Worm (Caenorhabditis elegans) whole organism, L2 larva: ENCODE data around the gene str-67.

Source experiments
- ceh-16 ChIP-seq: fragments of 150-350 bp; optimal IDR thresholded peaks from 2 replicates; lab custom pipeline; 2014; ENCODE audit warnings: missing biosample characterization, missing genetic modification characterization
- egl-27 ChIP-seq: sonication (generic microtip); optimal IDR thresholded peaks from 3 replicates; lab custom pipeline; 2017; ENCODE audit warnings: missing biosample characterization, missing genetic modification reagents, missing genetic modification characterization
- elt-3 ChIP-seq: sonication (generic microtip); optimal IDR thresholded peaks from 2 replicates; lab custom pipeline; 2017; ENCODE audit warnings: missing biosample characterization, missing genetic modification characterization
- fos-1 ChIP-seq: fragments of 150-350 bp; optimal IDR thresholded peaks from 2 replicates; lab custom pipeline; 2014; ENCODE audit warnings: missing biosample characterization, missing genetic modification characterization
- nhr-129 ChIP-seq: fragments of 150-350 bp; optimal IDR thresholded peaks from 2 replicates; lab custom pipeline; 2014; ENCODE audit warnings: missing biosample characterization, missing genetic modification characterization
- nhr-237 ChIP-seq: fragments of 150-350 bp; optimal IDR thresholded peaks from 2 replicates; lab custom pipeline; 2014; ENCODE audit warnings: missing biosample characterization, missing genetic modification characterization
- skn-1 ChIP-seq: sonication (generic microtip); optimal IDR thresholded peaks from 2 replicates; lab custom pipeline; 2017; ENCODE audit warnings: missing biosample characterization, missing genetic modification characterization
- unc-62 ChIP-seq: fragments of 150-350 bp; optimal IDR thresholded peaks from 2 replicates; lab custom pipeline; 2014; ENCODE audit warnings: missing biosample characterization, missing genetic modification reagents, missing genetic modification characterization
- ztf-4 ChIP-seq: fragments of 150-350 bp; optimal IDR thresholded peaks from 2 replicates; lab custom pipeline; 2014; ENCODE audit warnings: missing biosample characterization, missing genetic modification characterization

ce11 chrV:1112180-1112579 is 47.8 kb upstream of the str-67 start:
- TF ChIP-seq unc-62 (no peak), ztf-4 (tag; lab: Kevin White, UChicago) (no peak), nhr-129 (tag; lab: Kevin White, UChicago) (no peak), elt-3 (tag; lab: Kevin White, UChicago) (no peak), skn-1 (tag; lab: Kevin White, UChicago) (no peak), fos-1 (tag; lab: Kevin White, UChicago) (no peak), nhr-237 (no peak), egl-27 (tag; lab: Kevin White, UChicago) (no peak), ceh-16 (no peak)
